Worm (Caenorhabditis elegans) whole organism, late embryonic: ENCODE measurements around the gene mtre-1.
A peak's percentile ranks its signal among the peaks of the same experiment; 100 is the strongest.

Experiments used
- K02D7.2 ChIP-seq: sonication (generic microtip); optimal IDR thresholded peaks from 2 replicates; lab custom pipeline; 2017; ENCODE audit warnings: mild to moderate bottlenecking, missing genetic modification characterization, missing compliant biosample characterization
- K09A11.1 ChIP-seq: sonication (generic microtip); optimal IDR thresholded peaks from 2 replicates; lab custom pipeline; 2017; ENCODE audit warnings: antibody characterized with exemption, mild to moderate bottlenecking, missing genetic modification characterization, missing compliant biosample characterization; ENCODE audit not compliant: insufficient read depth
- Y22D7AL.16 ChIP-seq: sonication (generic microtip); optimal IDR thresholded peaks from 2 replicates; lab custom pipeline; 2016; ENCODE audit warnings: missing genetic modification characterization, missing compliant biosample characterization
- ceh-14 ChIP-seq: sonication (generic microtip); optimal IDR thresholded peaks from 2 replicates; lab custom pipeline; 2016; ENCODE audit warnings: missing genotype, missing genetic modification characterization, missing compliant biosample characterization
- ceh-19 ChIP-seq: fragments of 200-800 bp; sonication (Bioruptor generic); optimal IDR thresholded peaks from 2 replicates; lab custom pipeline; 2018; ENCODE audit warnings: mild to moderate bottlenecking, missing genetic modification characterization, missing compliant biosample characterization
- ceh-22 ChIP-seq: sonication (generic microtip); optimal IDR thresholded peaks from 2 replicates; lab custom pipeline; 2017; ENCODE audit warnings: missing biosample characterization, missing genetic modification characterization
- ceh-30 ChIP-seq: fragments of 150-350 bp; optimal IDR thresholded peaks from 2 replicates; lab custom pipeline; 2014; ENCODE audit warnings: missing biosample characterization, missing genetic modification characterization
- ceh-45 ChIP-seq: fragments of 200-800 bp; sonication (Bioruptor generic); IDR thresholded peaks from 2 replicates; pipeline ENCODE4 v1.3.6; 2022; ENCODE audit warnings: missing genetic modification reagents, missing genetic modification characterization, missing compliant biosample characterization
- ceh-6 ChIP-seq: fragments of 200-800 bp; sonication (Bioruptor generic); optimal IDR thresholded peaks from 2 replicates; lab custom pipeline; 2018; ENCODE audit warnings: mild to moderate bottlenecking, missing genetic modification characterization, missing compliant biosample characterization
- ceh-9 ChIP-seq: sonication (generic microtip); optimal IDR thresholded peaks from 2 replicates; lab custom pipeline; 2016; ENCODE audit warnings: mild to moderate bottlenecking, missing genetic modification characterization, inconsistent platforms, missing compliant biosample characterization
- elt-2 ChIP-seq: sonication (generic microtip); optimal IDR thresholded peaks from 2 replicates; lab custom pipeline; 2016; ENCODE audit warnings: missing genetic modification reagents, missing genetic modification characterization, missing compliant biosample characterization
- fkh-10 ChIP-seq: fragments of 150-350 bp; optimal IDR thresholded peaks from 2 replicates; lab custom pipeline; 2014; ENCODE audit warnings: missing biosample characterization, missing genetic modification reagents, missing genetic modification characterization
- fkh-6 ChIP-seq: sonication (generic microtip); optimal IDR thresholded peaks from 2 replicates; lab custom pipeline; 2016; ENCODE audit warnings: missing genetic modification characterization, missing compliant biosample characterization
- hlh-15 ChIP-seq: sonication (generic microtip); optimal IDR thresholded peaks from 2 replicates; lab custom pipeline; 2016; ENCODE audit warnings: missing genetic modification characterization, missing compliant biosample characterization
- hlh-30 ChIP-seq: sonication (generic microtip); optimal IDR thresholded peaks from 2 replicates; lab custom pipeline; 2017; ENCODE audit warnings: antibody characterized with exemption, missing genetic modification characterization, missing compliant biosample characterization; ENCODE audit not compliant: insufficient read depth
- lin-11 ChIP-seq: fragments of 200-800 bp; sonication (Bioruptor generic); optimal IDR thresholded peaks from 2 replicates; lab custom pipeline; 2018; ENCODE audit warnings: mild to moderate bottlenecking, missing genetic modification characterization, missing compliant biosample characterization
- nhr-11 ChIP-seq: fragments of 150-350 bp; optimal IDR thresholded peaks from 2 replicates; lab custom pipeline; 2014; ENCODE audit warnings: missing biosample characterization, missing genetic modification characterization
- pax-1 ChIP-seq: fragments of 150-350 bp; optimal IDR thresholded peaks from 2 replicates; lab custom pipeline; 2014; ENCODE audit warnings: missing biosample characterization, missing genetic modification characterization
- pha-4 ChIP-seq: fragments of 150-350 bp; optimal IDR thresholded peaks from 2 replicates; lab custom pipeline; 2018; ENCODE audit warnings: missing biosample characterization, missing genetic modification reagents, missing genetic modification characterization
- pqm-1 ChIP-seq: sonication (generic microtip); optimal IDR thresholded peaks from 2 replicates; lab custom pipeline; 2016; ENCODE audit warnings: missing genetic modification characterization, missing compliant biosample characterization
- rnt-1 ChIP-seq: sonication (generic microtip); optimal IDR thresholded peaks from 2 replicates; lab custom pipeline; 2016; ENCODE audit warnings: missing genetic modification characterization, missing compliant biosample characterization
- sdc-2 ChIP-seq: sonication (generic microtip); optimal IDR thresholded peaks from 2 replicates; lab custom pipeline; 2016; ENCODE audit warnings: missing genotype, missing genetic modification characterization, missing compliant biosample characterization
- syd-9 ChIP-seq: sonication (generic microtip); optimal IDR thresholded peaks from 2 replicates; lab custom pipeline; 2016; ENCODE audit warnings: mild to moderate bottlenecking, missing genetic modification characterization, moderate library complexity, missing compliant biosample characterization
- tbx-2 ChIP-seq: sonication (generic microtip); optimal IDR thresholded peaks from 2 replicates; lab custom pipeline; 2016; ENCODE audit warnings: missing genetic modification characterization, missing compliant biosample characterization
- unc-42 ChIP-seq: sonication (generic microtip); optimal IDR thresholded peaks from 2 replicates; lab custom pipeline; 2016; ENCODE audit warnings: missing genotype, missing genetic modification characterization, missing compliant biosample characterization
- unc-55 ChIP-seq: sonication (generic microtip); optimal IDR thresholded peaks from 2 replicates; lab custom pipeline; 2017; ENCODE audit warnings: missing biosample characterization, missing genetic modification reagents, missing genetic modification characterization
- ztf-16 ChIP-seq: sonication (generic microtip); optimal IDR thresholded peaks from 2 replicates; lab custom pipeline; 2017; ENCODE audit warnings: missing genetic modification characterization, missing compliant biosample characterization

The mtre-1 gene

ce11 chrII:8022461-8022860, 27.9 kb downstream of the mtre-1 start, which contains the start of gene hda-2:
hda-2 (minus strand) TSS chrII:8022561.
- TF ChIP-seq hlh-30 (no peak), hlh-15 (tag; lab: Kevin White, UChicago) (no peak), unc-55 (GFP tag; lab: Kevin White, UChicago) (no peak)

ce11 chrII:8020580-8021044, 29.8 kb downstream of the mtre-1 start:
- no peak for TF ChIP-seq ceh-22 (tag; lab: Kevin White, UChicago)
- TF ChIP-seq nhr-11 (tag; lab: Kevin White, UChicago), result no peak
- no peak for TF ChIP-seq rnt-1 (tag; lab: Kevin White, UChicago)
- TF ChIP-seq unc-42 (tag; lab: Kevin White, UChicago), result no peak
- TF ChIP-seq fkh-6, result no peak
- TF ChIP-seq ceh-14 (tag; lab: Kevin White, UChicago), result no peak
- no peak for TF ChIP-seq hlh-15 (tag; lab: Kevin White, UChicago)
- no peak for TF ChIP-seq pax-1 (tag; lab: Kevin White, UChicago)
- TF ChIP-seq fkh-10 (GFP tag; lab: Kevin White, UChicago), result no peak

- TF ChIP-seq tbx-2 (tag; lab: Kevin White, UChicago) (no peak), elt-2 (tag; lab: Kevin White, UChicago) (no peak), pqm-1 (tag; lab: Kevin White, UChicago) (no peak), ceh-45 (GFP tag; lab: Robert Waterston, UW) (no peak)
These were observed 33.0 kb downstream of the mtre-1 start, which contains the start of gene zyg-11 for ce11 chrII:8017380-8017779. zyg-11 (plus strand) TSS chrII:8017680.

- peak; percentile 78 for TF ChIP-seq hlh-30
- TF ChIP-seq ceh-9 (tag; lab: Kevin White, UChicago), result no peak
- TF ChIP-seq, all 69 proteins: peak for 1
These were observed 33.6 kb downstream of the mtre-1 start for ce11 chrII:8016761-8017160.

ce11 chrII:8016167-8016566, 34.2 kb downstream of the mtre-1 start:
- TF ChIP-seq hlh-30 (peak; percentile 69), K02D7.2 (tag; lab: Kevin White, UChicago) (no peak)

- TF ChIP-seq pqm-1 (tag; lab: Kevin White, UChicago) (no peak), ceh-22 (tag; lab: Kevin White, UChicago) (no peak), unc-55 (GFP tag; lab: Kevin White, UChicago) (no peak), ceh-9 (tag; lab: Kevin White, UChicago) (no peak), Y22D7AL.16 (tag; lab: Kevin White, UChicago) (no peak), pha-4 (tag; lab: Kevin White, UChicago) (no peak), ceh-6 (no peak), nhr-11 (tag; lab: Kevin White, UChicago) (no peak), ztf-16 (tag; lab: Kevin White, UChicago) (no peak), ceh-19 (GFP tag; lab: Kevin White, UChicago) (no peak), K09A11.1 (tag; lab: Kevin White, UChicago) (no peak), lin-11 (tag; lab: Kevin White, UChicago) (no peak), ceh-30 (tag; lab: Kevin White, UChicago) (no peak), fkh-6 (no peak), syd-9 (tag; lab: Kevin White, UChicago) (no peak), ceh-14 (tag; lab: Kevin White, UChicago) (no peak), elt-2 (tag; lab: Kevin White, UChicago) (no peak), sdc-2 (tag; lab: Kevin White, UChicago) (no peak)
These were observed 34.9 kb downstream of the mtre-1 start for ce11 chrII:8015483-8015938.
